Fruit fly (Drosophila melanogaster): ENCODE data around the gene NSD.

dm6 chr3R:27946555-27947204, 9.0 kb upstream of the NSD start:
- TF ChIP-seq Ets98B (GFP tag; IDR thresholded peaks at IDR 0.05) (no peak), CG10348 (GFP tag; IDR thresholded peaks at IDR 0.05) (no peak), CG8301 (tag; optimal IDR thresholded peaks at IDR 0.05) (no peak), CG15710 (tag; optimal IDR thresholded peaks at IDR 0.05) (no peak), fd96Ca (GFP tag; IDR thresholded peaks at IDR 0.05) (no peak), gl (tag; optimal IDR thresholded peaks at IDR 0.05) (no peak), rn (GFP tag; IDR thresholded peaks at IDR 0.05) (no peak), CG4496 (GFP tag; IDR thresholded peaks at IDR 0.05) (no peak), CG17806 (tag; optimal IDR thresholded peaks at IDR 0.05) (no peak), Pif1A (GFP tag; optimal IDR thresholded peaks at IDR 0.05) (no peak)
